Fruit fly (Drosophila melanogaster) whole organism: ENCODE results near the gene mRpL55.

Source experiments
- CG8478 ChIP-seq: fragments of >200 bp; optimal IDR thresholded peaks from 2 replicates; lab custom pipeline; 2018; ENCODE audit warnings: inconsistent platforms
- Dll ChIP-seq: fragments of >200 bp; optimal IDR thresholded peaks from 2 replicates; lab custom pipeline; 2017
- EcR ChIP-seq, 2 experiments: fragments of >200 bp; optimal IDR thresholded peaks; 2 replicates each; lab custom pipeline; 2017; ENCODE audit warnings: missing biosample characterization in 2 of 2, missing genetic modification characterization in 2 of 2, missing genetic modification reagents in 2 of 2
- pan ChIP-seq: fragments of >200 bp; optimal IDR thresholded peaks from 2 replicates; lab custom pipeline; 2017
- psq ChIP-seq: fragments of >200 bp; optimal IDR thresholded peaks from 2 replicates; lab custom pipeline; 2017
- usp ChIP-seq: fragments of >200 bp; optimal IDR thresholded peaks from 2 replicates; lab custom pipeline; 2017; ENCODE audit warnings: missing biosample characterization, missing genetic modification characterization, mixed read lengths

DNA sequence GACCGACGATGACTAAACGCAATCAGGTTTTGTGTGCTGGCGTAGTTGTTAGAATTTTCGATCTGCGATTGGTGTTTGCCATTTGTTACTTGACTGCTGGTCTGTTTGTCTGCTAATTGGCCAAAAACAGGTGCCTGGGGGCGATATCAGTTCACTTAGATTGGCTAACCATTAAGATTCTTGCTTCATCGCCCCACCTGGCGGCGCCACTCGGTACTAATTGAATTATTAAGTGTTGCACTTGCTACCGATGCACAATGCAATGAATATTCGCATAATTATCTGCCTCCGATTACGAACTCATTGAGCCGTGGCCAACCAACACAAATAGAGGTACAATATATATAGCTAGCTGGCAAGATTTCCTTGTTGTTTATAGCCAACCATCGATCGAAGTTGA, 8.5 kb upstream of the mRpL55 start:
- TF ChIP-seq pan (no peak), psq (lab: Kevin White, UChicago) (no peak), EcR (GFP tag; optimal IDR thresholded peaks at IDR 0.05; lab: Kevin White, UChicago) (no peak), usp (GFP tag; lab: Kevin White, UChicago) (no peak), CG8478 (lab: Kevin White, UChicago) (no peak), Dll (lab: Kevin White, UChicago) (no peak)
